Worm (Caenorhabditis elegans) whole organism, L2 larva: Measurements from ENCODE around the gene lars-1.

Experiments used
- C34F6.9 ChIP-seq: fragments of 150-350 bp; optimal IDR thresholded peaks from 2 replicates; lab custom pipeline; 2014; ENCODE audit warnings: missing biosample characterization, missing genetic modification characterization
- F13H6.1 ChIP-seq: sonication (generic microtip); optimal IDR thresholded peaks from 2 replicates; lab custom pipeline; 2016; ENCODE audit warnings: missing genetic modification characterization, missing compliant biosample characterization
- R02D3.7 ChIP-seq: fragments of 150-350 bp; optimal IDR thresholded peaks from 2 replicates; lab custom pipeline; 2014; ENCODE audit warnings: missing biosample characterization, missing genetic modification characterization
- Y55F3AM.14 ChIP-seq: fragments of 200-800 bp; sonication (Bioruptor generic); optimal IDR thresholded peaks from 2 replicates; lab custom pipeline; 2018; ENCODE audit warnings: mild to moderate bottlenecking, missing genetic modification characterization, missing compliant biosample characterization
- ZK546.5 ChIP-seq: sonication (generic microtip); optimal IDR thresholded peaks from 2 replicates; lab custom pipeline; 2017; ENCODE audit warnings: missing biosample characterization, missing genetic modification characterization
- alr-1 ChIP-seq: fragments of 150-350 bp; optimal IDR thresholded peaks from 2 replicates; lab custom pipeline; 2014; ENCODE audit warnings: missing biosample characterization, missing genetic modification characterization
- ama-1 ChIP-seq: fragments of 150-350 bp; optimal IDR thresholded peaks from 2 replicates; lab custom pipeline; 2018; ENCODE audit warnings: inconsistent platforms
- ceh-82 ChIP-seq: fragments of 150-350 bp; optimal IDR thresholded peaks from 2 replicates; lab custom pipeline; 2014; ENCODE audit warnings: missing biosample characterization, missing genetic modification characterization
- dmd-4 ChIP-seq: sonication (generic microtip); optimal IDR thresholded peaks from 2 replicates; lab custom pipeline; 2017; ENCODE audit warnings: missing biosample characterization, missing genetic modification characterization
- egl-27 ChIP-seq: sonication (generic microtip); optimal IDR thresholded peaks from 3 replicates; lab custom pipeline; 2017; ENCODE audit warnings: missing biosample characterization, missing genetic modification reagents, missing genetic modification characterization
- elt-1 ChIP-seq: fragments of 150-350 bp; optimal IDR thresholded peaks from 2 replicates; lab custom pipeline; 2014; ENCODE audit warnings: missing biosample characterization, missing genetic modification characterization
- elt-3 ChIP-seq: sonication (generic microtip); optimal IDR thresholded peaks from 2 replicates; lab custom pipeline; 2017; ENCODE audit warnings: missing biosample characterization, missing genetic modification characterization
- fos-1 ChIP-seq: fragments of 150-350 bp; optimal IDR thresholded peaks from 2 replicates; lab custom pipeline; 2014; ENCODE audit warnings: missing biosample characterization, missing genetic modification characterization
- lin-39 ChIP-seq: fragments of 150-350 bp; optimal IDR thresholded peaks from 2 replicates; lab custom pipeline; 2014; ENCODE audit warnings: missing biosample characterization, missing genetic modification reagents, missing genetic modification characterization
- lsy-2 ChIP-seq, 2 experiments: fragments of 150-350 bp in 1 of 2; sonication (generic microtip) in 1 of 2; optimal IDR thresholded peaks; 2 replicates each; lab custom pipeline; 2014 to 2017; ENCODE audit warnings: missing biosample characterization in 2 of 2, missing genetic modification characterization in 2 of 2
- mbf-1 ChIP-seq: sonication (generic microtip); optimal IDR thresholded peaks from 2 replicates; lab custom pipeline; 2017; ENCODE audit warnings: missing biosample characterization, missing genetic modification characterization
- mdl-1 ChIP-seq, 2 experiments: fragments of 150-350 bp in 1 of 2; sonication (generic microtip) in 1 of 2; optimal IDR thresholded peaks; 2 replicates each; lab custom pipeline; 2017; ENCODE audit warnings: missing biosample characterization in 2 of 2, missing genetic modification characterization in 2 of 2
- nhr-10 ChIP-seq: sonication (generic microtip); optimal IDR thresholded peaks from 2 replicates; lab custom pipeline; 2017; ENCODE audit warnings: missing biosample characterization, missing genetic modification characterization
- nhr-12 ChIP-seq: fragments of 150-350 bp; optimal IDR thresholded peaks from 2 replicates; lab custom pipeline; 2014; ENCODE audit warnings: missing biosample characterization, missing genetic modification characterization
- nhr-129 ChIP-seq: fragments of 150-350 bp; optimal IDR thresholded peaks from 2 replicates; lab custom pipeline; 2014; ENCODE audit warnings: missing biosample characterization, missing genetic modification characterization
- nhr-23 ChIP-seq: fragments of 150-350 bp; optimal IDR thresholded peaks from 2 replicates; lab custom pipeline; 2014; ENCODE audit warnings: missing biosample characterization, missing genetic modification reagents, missing genetic modification characterization
- nhr-25 ChIP-seq: fragments of 150-350 bp; sonication (generic microtip); optimal IDR thresholded peaks from 3 replicates; lab custom pipeline; 2014; ENCODE audit warnings: missing biosample characterization, missing genetic modification characterization
- nhr-6 ChIP-seq: fragments of 150-350 bp; optimal IDR thresholded peaks from 2 replicates; lab custom pipeline; 2014; ENCODE audit warnings: missing biosample characterization, missing genetic modification characterization
- nhr-77 ChIP-seq: fragments of 150-350 bp; optimal IDR thresholded peaks from 2 replicates; lab custom pipeline; 2014; ENCODE audit warnings: missing biosample characterization, missing genetic modification characterization
- peb-1 ChIP-seq: fragments of 150-350 bp; optimal IDR thresholded peaks from 2 replicates; lab custom pipeline; 2014; ENCODE audit warnings: missing biosample characterization, missing genetic modification characterization
- sem-4 ChIP-seq: fragments of 150-350 bp; optimal IDR thresholded peaks from 2 replicates; lab custom pipeline; 2014; ENCODE audit warnings: missing biosample characterization, missing genetic modification reagents, missing genetic modification characterization
- skn-1 ChIP-seq: sonication (generic microtip); optimal IDR thresholded peaks from 2 replicates; lab custom pipeline; 2017; ENCODE audit warnings: missing biosample characterization, missing genetic modification characterization
- sma-9 ChIP-seq, 2 experiments: fragments of 150-350 bp in 1 of 2; sonication (generic microtip) in 1 of 2; optimal IDR thresholded peaks; 2 replicates each; lab custom pipeline; 2014 to 2016; ENCODE audit warnings: missing genetic modification characterization in 2 of 2, mild to moderate bottlenecking in 1 of 2, missing biosample characterization in 1 of 2, missing compliant biosample characterization in 1 of 2, missing genetic modification reagents in 1 of 2, moderate library complexity in 1 of 2
- snpc-4 ChIP-seq: fragments of 150-350 bp; optimal IDR thresholded peaks from 2 replicates; lab custom pipeline; 2014; ENCODE audit warnings: missing biosample characterization, missing genetic modification characterization
- unc-39 ChIP-seq: fragments of 150-350 bp; optimal IDR thresholded peaks from 2 replicates; lab custom pipeline; 2014; ENCODE audit warnings: missing biosample characterization, missing genetic modification characterization
- unc-55 ChIP-seq: fragments of 150-350 bp; sonication (generic microtip); optimal IDR thresholded peaks from 3 replicates; lab custom pipeline; 2014; ENCODE audit warnings: missing biosample characterization, missing genetic modification reagents, missing genetic modification characterization
- unc-62 ChIP-seq: fragments of 150-350 bp; optimal IDR thresholded peaks from 2 replicates; lab custom pipeline; 2014; ENCODE audit warnings: missing biosample characterization, missing genetic modification reagents, missing genetic modification characterization
- zag-1 ChIP-seq: fragments of 150-350 bp; optimal IDR thresholded peaks from 2 replicates; lab custom pipeline; 2014; ENCODE audit warnings: missing biosample characterization, missing genetic modification characterization
- ztf-1 ChIP-seq: fragments of 200-800 bp; sonication (Bioruptor generic); conservative IDR thresholded peaks from 2 replicates; pipeline ENCODE4 v1.3.6; 2022; ENCODE audit warnings: missing genetic modification characterization, missing compliant biosample characterization
- ztf-11 ChIP-seq: sonication (generic microtip); optimal IDR thresholded peaks from 2 replicates; lab custom pipeline; 2017; ENCODE audit warnings: missing biosample characterization, missing genetic modification characterization
- ztf-4 ChIP-seq: fragments of 150-350 bp; optimal IDR thresholded peaks from 2 replicates; lab custom pipeline; 2014; ENCODE audit warnings: missing biosample characterization, missing genetic modification characterization

lars-1 gene

DNA sequence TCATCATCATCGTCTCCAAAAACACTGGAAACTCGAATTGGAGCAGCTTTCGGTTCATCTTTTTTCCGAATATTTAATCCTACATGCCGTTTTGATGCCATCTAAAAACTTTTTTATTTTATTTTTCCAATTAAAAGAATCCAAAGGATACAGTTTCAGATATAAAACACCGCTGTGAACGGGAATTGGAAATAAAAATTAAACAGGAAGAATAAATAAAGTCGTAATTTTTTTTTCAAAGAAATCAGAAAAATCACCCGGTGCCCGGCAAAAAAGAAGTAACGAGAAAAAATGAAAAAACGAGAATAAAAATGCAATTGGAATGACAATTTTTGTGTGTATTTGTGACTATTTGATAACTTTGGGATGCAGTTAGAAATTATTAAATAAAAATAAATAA, 17.9 kb downstream of the lars-1 start, which contains the start of gene ccdc-55:
Gene ccdc-55 (minus strand): TSS at position 101 of the 400 bp plus-strand sequence.
- TF ChIP-seq elt-3 (tag; lab: Kevin White, UChicago): no peak

DNA sequence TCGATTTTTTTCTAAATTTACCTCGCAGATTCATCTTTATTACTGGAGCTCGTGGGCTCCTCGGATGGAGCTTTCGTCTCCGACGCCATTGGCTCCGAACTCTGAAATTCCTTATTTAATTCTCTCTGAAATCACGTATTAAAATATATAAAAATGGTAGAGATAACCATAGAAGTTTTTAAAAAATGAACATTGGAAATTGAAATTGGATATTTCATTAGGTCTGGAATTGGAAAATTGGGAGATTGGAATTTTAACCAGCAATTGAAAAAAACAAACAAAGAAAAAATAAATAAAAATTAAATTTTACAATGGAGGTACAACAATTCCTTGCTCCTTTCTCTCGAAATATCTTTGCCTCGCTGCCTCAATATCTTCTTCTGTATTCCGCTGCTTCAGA, 19.9 kb downstream of the lars-1 start, which contains the start of gene rnf-5:
Gene rnf-5 (minus strand): TSS at position 101 of the 400 bp plus-strand sequence.
- TF ChIP-seq egl-27: no peak
- TF ChIP-seq ztf-11: no peak
- no peak for TF ChIP-seq unc-39 (tag; lab: Kevin White, UChicago)
- no peak for TF ChIP-seq nhr-77 (tag; lab: Kevin White, UChicago)
- TF ChIP-seq snpc-4: no peak
- TF ChIP-seq nhr-10 (tag; lab: Kevin White, UChicago): no peak
- TF ChIP-seq elt-3 (tag; lab: Kevin White, UChicago): no peak
- TF ChIP-seq nhr-6 (tag; lab: Kevin White, UChicago): no peak
- TF ChIP-seq sma-9 (GFP tag; optimal IDR thresholded peaks at IDR 0.05; lab: Kevin White, UChicago): no peak
- no peak for TF ChIP-seq sma-9 (tag; optimal IDR thresholded peaks at IDR 0.05; lab: Kevin White, UChicago)
- no peak for TF ChIP-seq ztf-4 (tag; lab: Kevin White, UChicago)
- TF ChIP-seq dmd-4 (tag; lab: Kevin White, UChicago): no peak
- TF ChIP-seq alr-1 (tag; lab: Kevin White, UChicago): no peak
- TF ChIP-seq lsy-2 (tag; optimal IDR thresholded peaks at IDR 0.05; lab: Kevin White, UChicago): no peak
- TF ChIP-seq mbf-1 (tag; lab: Kevin White, UChicago): no peak
- TF ChIP-seq ama-1: no peak
- no peak for TF ChIP-seq Y55F3AM.14 (GFP tag; lab: Kevin White, UChicago)
- no peak for TF ChIP-seq nhr-23
- TF ChIP-seq, all 48 proteins: peak for 0

DNA sequence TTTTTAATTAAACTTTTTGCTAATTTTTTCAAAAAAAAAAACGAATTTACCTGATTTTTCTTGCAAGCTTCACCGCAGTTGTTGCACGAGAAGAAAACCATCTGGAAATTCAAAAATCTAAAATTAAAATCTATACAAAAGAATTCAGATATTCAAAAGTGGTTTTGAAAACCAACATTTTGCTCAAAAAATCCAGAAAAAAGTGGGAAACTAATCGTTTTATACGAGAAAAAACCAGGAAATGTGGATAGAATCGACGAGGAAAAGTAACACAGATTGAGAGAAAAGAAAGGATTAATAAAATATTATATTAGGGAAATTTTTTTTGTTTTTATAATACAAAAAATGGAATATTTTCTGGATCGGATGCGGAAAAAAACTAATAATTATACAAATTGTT, 22.5 kb downstream of the lars-1 start, which contains the start of gene C16C10.8:
Gene C16C10.8 (minus strand): TSS at position 101 of the 400 bp plus-strand sequence.
- TF ChIP-seq unc-39 (tag; lab: Kevin White, UChicago) (no peak), lin-39 (tag; lab: Kevin White, UChicago) (no peak), ceh-82 (no peak), C34F6.9 (tag; lab: Kevin White, UChicago) (no peak), fos-1 (tag; lab: Kevin White, UChicago) (no peak), ztf-4 (tag; lab: Kevin White, UChicago) (no peak), ama-1 (no peak), dmd-4 (tag; lab: Kevin White, UChicago) (no peak), ZK546.5 (tag; lab: Kevin White, UChicago) (no peak)
- TF ChIP-seq, all 48 proteins: peak for 0

- TF ChIP-seq F13H6.1 (tag; lab: Kevin White, UChicago) (no peak), ztf-11 (no peak), lin-39 (tag; lab: Kevin White, UChicago) (no peak), nhr-23 (no peak), elt-3 (tag; lab: Kevin White, UChicago) (no peak), ceh-82 (no peak), nhr-129 (no peak), ztf-1 (GFP tag; lab: Robert Waterston, UW) (no peak), sem-4 (tag; lab: Kevin White, UChicago) (no peak), zag-1 (tag; lab: Kevin White, UChicago) (no peak), elt-1 (no peak), unc-62 (GFP tag; lab: Kevin White, UChicago) (no peak), mbf-1 (tag; lab: Kevin White, UChicago) (no peak), R02D3.7 (tag; lab: Kevin White, UChicago) (no peak), ZK546.5 (tag; lab: Kevin White, UChicago) (no peak), mdl-1 (tag; optimal IDR thresholded peaks at IDR 0.05; lab: Kevin White, UChicago) (no peak), nhr-10 (tag; lab: Kevin White, UChicago) (no peak), peb-1 (tag; lab: Kevin White, UChicago) (no peak), nhr-25 (tag; lab: Kevin White, UChicago) (no peak), nhr-77 (tag; lab: Kevin White, UChicago) (no peak)
Observed at ce11 chrIII:4160937-4161336, 25.7 kb downstream of the lars-1 start, which contains the start of gene C01G12.16. Gene C01G12.16, plus strand, starts transcription at chrIII:4161237.

- TF ChIP-seq nhr-12 (tag; lab: Kevin White, UChicago) (no peak), nhr-77 (tag; lab: Kevin White, UChicago) (no peak), unc-55 (GFP tag; lab: Kevin White, UChicago) (no peak), zag-1 (tag; lab: Kevin White, UChicago) (no peak), skn-1 (tag; lab: Kevin White, UChicago) (no peak), ztf-4 (tag; lab: Kevin White, UChicago) (no peak), alr-1 (tag; lab: Kevin White, UChicago) (no peak), ceh-82 (no peak), lsy-2 (tag; optimal IDR thresholded peaks at IDR 0.05; lab: Kevin White, UChicago) (no peak)
Observed at ce11 chrIII:4157298-4157697, 29.3 kb downstream of the lars-1 start, which contains the start of gene C16C10.9. Gene C16C10.9, minus strand, starts transcription at chrIII:4157398.
